Fruit fly (Drosophila melanogaster) whole organism, embryonic: ENCODE measurements around the gene CAH4.

ENCODE experiments used
- ATbp ChIP-seq: fragments of 200-800 bp; sonication (Bioruptor generic); optimal IDR thresholded peaks from 2 replicates; lab custom pipeline; 2017; ENCODE audit warnings: missing biosample characterization, mild to moderate bottlenecking, missing genetic modification characterization, missing genetic modification reagents
- Abd-B ChIP-seq: fragments of 200-800 bp; sonication (Bioruptor generic); optimal IDR thresholded peaks from 2 replicates; lab custom pipeline; 2018; ENCODE audit warnings: missing biosample characterization, mild to moderate bottlenecking, missing genetic modification characterization, moderate library complexity
- Ada2b ChIP-seq: fragments of 200-800 bp; sonication (Bioruptor generic); IDR thresholded peaks from 2 replicates; pipeline ENCODE4 v1.3.6; 2022; ENCODE audit warnings: missing biosample characterization, missing genetic modification characterization
- Atf-2 ChIP-seq: fragments of 200-800 bp; sonication (Bioruptor generic); optimal IDR thresholded peaks from 2 replicates; lab custom pipeline; 2016; ENCODE audit warnings: missing biosample characterization, missing genetic modification characterization
- CG10543 ChIP-seq: fragments of 200-800 bp; sonication (Bioruptor generic); optimal IDR thresholded peaks from 3 replicates; lab custom pipeline; 2017; ENCODE audit warnings: missing biosample characterization, mild to moderate bottlenecking, missing genetic modification characterization, moderate library complexity
- CG11085 ChIP-seq: fragments of 200-800 bp; sonication (Bioruptor generic); IDR thresholded peaks from 2 replicates; pipeline ENCODE4 v1.3.6; 2022; ENCODE audit warnings: missing biosample characterization, missing genetic modification characterization
- CG13123 ChIP-seq: fragments of 200-800 bp; sonication (Bioruptor generic); optimal IDR thresholded peaks from 2 replicates; lab custom pipeline; 2016; ENCODE audit warnings: missing biosample characterization, missing genetic modification characterization
- CG17612 ChIP-seq: fragments of 200-800 bp; sonication (Bioruptor generic); IDR thresholded peaks from 2 replicates; pipeline ENCODE4 v1.3.6; 2022; ENCODE audit warnings: missing biosample characterization, missing genetic modification characterization
- CG18619 ChIP-seq: fragments of 200-800 bp; sonication (Bioruptor generic); optimal IDR thresholded peaks from 3 replicates; lab custom pipeline; 2017; ENCODE audit warnings: missing biosample characterization, mild to moderate bottlenecking, missing genetic modification characterization
- CG18764 ChIP-seq: fragments of 200-800 bp; sonication (Bioruptor generic); optimal IDR thresholded peaks from 3 replicates; lab custom pipeline; 2016; ENCODE audit warnings: missing biosample characterization, missing genetic modification characterization
- CG2678 ChIP-seq: fragments of 200-800 bp; sonication (Bioruptor generic); optimal IDR thresholded peaks from 3 replicates; lab custom pipeline; 2019; ENCODE audit warnings: missing biosample characterization, mild to moderate bottlenecking, missing genetic modification characterization, moderate library complexity
- CG31224 ChIP-seq: fragments of 200-800 bp; sonication (Bioruptor generic); IDR thresholded peaks from 2 replicates; pipeline ENCODE4 v1.3.6; 2022; ENCODE audit warnings: missing biosample characterization, missing genetic modification characterization
- CG34422 ChIP-seq: fragments of 200-800 bp; sonication (Bioruptor generic); IDR thresholded peaks from 3 replicates; pipeline ENCODE4 v1.3.6; 2022; ENCODE audit warnings: missing biosample characterization, missing genetic modification characterization
- CG4328 ChIP-seq: fragments of 200-800 bp; sonication (Bioruptor generic); optimal IDR thresholded peaks from 3 replicates; lab custom pipeline; 2017; ENCODE audit warnings: missing biosample characterization, missing genetic modification reagents, missing genetic modification characterization
- CG9817 ChIP-seq: fragments of 200-800 bp; sonication (Bioruptor generic); optimal IDR thresholded peaks from 2 replicates; lab custom pipeline; 2018; ENCODE audit warnings: missing biosample characterization, mild to moderate bottlenecking, missing genetic modification characterization, moderate library complexity
- CG9876 ChIP-seq: fragments of 200-800 bp; sonication (Bioruptor generic); optimal IDR thresholded peaks from 2 replicates; lab custom pipeline; 2016; ENCODE audit warnings: missing biosample characterization, missing genetic modification characterization
- Eip74EF ChIP-seq, 2 experiments: fragments of 200-800 bp in 1 of 2; fragments of >200 bp in 1 of 2; sonication (Bioruptor generic) in 1 of 2; optimal IDR thresholded peaks; 2 replicates each; lab custom pipeline; 2017 to 2019; ENCODE audit warnings: missing biosample characterization in 2 of 2, missing genetic modification characterization in 2 of 2, mild to moderate bottlenecking in 1 of 2, moderate library complexity in 1 of 2
- Hmr ChIP-seq: fragments of 200-800 bp; sonication (Bioruptor generic); optimal IDR thresholded peaks from 3 replicates; lab custom pipeline; 2017; ENCODE audit warnings: mild to moderate bottlenecking, missing biosample characterization, missing genetic modification reagents, missing genetic modification characterization
- Hr3 ChIP-seq: fragments of 200-800 bp; sonication (Bioruptor generic); optimal IDR thresholded peaks from 3 replicates; lab custom pipeline; 2016; ENCODE audit warnings: missing biosample characterization, missing genetic modification characterization
- MTF-1 ChIP-seq: fragments of 200-800 bp; sonication (Bioruptor generic); optimal IDR thresholded peaks from 2 replicates; lab custom pipeline; 2018; ENCODE audit warnings: missing biosample characterization, mild to moderate bottlenecking, missing genetic modification characterization, borderline replicate concordance
- NC2β ChIP-seq: fragments of 200-800 bp; sonication (Bioruptor generic); optimal IDR thresholded peaks from 2 replicates; lab custom pipeline; 2016; ENCODE audit warnings: missing biosample characterization, missing genetic modification characterization
- Neu2 ChIP-seq: fragments of 200-800 bp; sonication (Bioruptor generic); optimal IDR thresholded peaks from 3 replicates; lab custom pipeline; 2016; ENCODE audit warnings: missing biosample characterization, missing genetic modification characterization, borderline replicate concordance
- Oaz ChIP-seq: fragments of 200-800 bp; sonication (Bioruptor generic); IDR thresholded peaks from 2 replicates; pipeline ENCODE4 v1.3.6; 2022; ENCODE audit warnings: missing biosample characterization, missing genetic modification characterization
- Oli ChIP-seq: fragments of 200-800 bp; sonication (Bioruptor generic); optimal IDR thresholded peaks from 2 replicates; lab custom pipeline; 2018; ENCODE audit warnings: missing biosample characterization, mild to moderate bottlenecking, missing genetic modification characterization, moderate library complexity
- Sox100B ChIP-seq: fragments of 200-800 bp; sonication (Bioruptor generic); optimal IDR thresholded peaks from 3 replicates; lab custom pipeline; 2018; ENCODE audit warnings: missing biosample characterization, mild to moderate bottlenecking, missing genetic modification characterization
- Spps ChIP-seq: fragments of 200-800 bp; sonication (Bioruptor generic); optimal IDR thresholded peaks from 2 replicates; lab custom pipeline; 2018; ENCODE audit warnings: missing biosample characterization, mild to moderate bottlenecking, missing genetic modification characterization
- Stat92E ChIP-seq, 3 experiments: fragments of >200 bp in 2 of 3; fragments of 200-800 bp in 1 of 3; sonication (Bioruptor generic) in 1 of 3; optimal IDR thresholded peaks; 2 replicates each; lab custom pipeline; 2017 to 2019; ENCODE audit warnings: missing biosample characterization in 3 of 3, missing genetic modification characterization in 3 of 3, mild to moderate bottlenecking in 1 of 3, moderate library complexity in 1 of 3
- aop ChIP-seq: fragments of 200-800 bp; sonication (Bioruptor generic); IDR thresholded peaks from 2 replicates; pipeline ENCODE4 v1.3.6; 2022; ENCODE audit warnings: missing biosample characterization, missing genetic modification characterization
- ap ChIP-seq: fragments of 200-800 bp; sonication (Bioruptor generic); IDR thresholded peaks from 2 replicates; pipeline ENCODE4 v1.3.6; 2022; ENCODE audit warnings: missing biosample characterization, missing genetic modification characterization
- ase ChIP-seq: fragments of 200-800 bp; sonication (Bioruptor generic); IDR thresholded peaks from 3 replicates; pipeline ENCODE4 v1.3.6; 2022; ENCODE audit warnings: missing biosample characterization, missing genetic modification characterization
- ato ChIP-seq: fragments of 200-800 bp; sonication (Bioruptor generic); IDR thresholded peaks from 2 replicates; pipeline ENCODE4 v1.3.6; 2022; ENCODE audit warnings: missing biosample characterization, missing genetic modification characterization; ENCODE audit not compliant: partially characterized antibody
- bbx ChIP-seq: fragments of 200-800 bp; sonication (Bioruptor generic); IDR thresholded peaks from 2 replicates; pipeline ENCODE4 v1.3.6; 2022; ENCODE audit warnings: missing biosample characterization, missing genetic modification characterization; ENCODE audit not compliant: partially characterized antibody
- bigmax ChIP-seq: fragments of 200-800 bp; sonication (Bioruptor generic); optimal IDR thresholded peaks from 2 replicates; lab custom pipeline; 2018; ENCODE audit warnings: missing biosample characterization, mild to moderate bottlenecking, missing genetic modification characterization
- bowl ChIP-seq: fragments of 200-800 bp; sonication (Bioruptor generic); IDR thresholded peaks from 2 replicates; pipeline ENCODE4 v1.3.6; 2022; ENCODE audit warnings: missing biosample characterization, missing genetic modification characterization
- cg ChIP-seq: fragments of 200-800 bp; sonication (Bioruptor generic); optimal IDR thresholded peaks from 3 replicates; lab custom pipeline; 2019; ENCODE audit warnings: missing biosample characterization, mild to moderate bottlenecking, missing genetic modification characterization, moderate library complexity
- crc ChIP-seq: fragments of 200-800 bp; sonication (Bioruptor generic); optimal IDR thresholded peaks from 2 replicates; lab custom pipeline; 2016; ENCODE audit warnings: missing biosample characterization, missing genetic modification characterization
- croc ChIP-seq: fragments of 200-800 bp; sonication (Bioruptor generic); conservative IDR thresholded peaks from 3 replicates; pipeline ENCODE4 v1.3.6; 2022; ENCODE audit warnings: missing biosample characterization, missing genetic modification characterization
- emc ChIP-seq: fragments of 200-800 bp; sonication (Bioruptor generic); optimal IDR thresholded peaks from 2 replicates; lab custom pipeline; 2016; ENCODE audit warnings: missing biosample characterization, missing genetic modification characterization
- hb ChIP-seq: fragments of 200-800 bp; sonication (Bioruptor generic); IDR thresholded peaks from 3 replicates; pipeline ENCODE4 v1.3.6; 2022; ENCODE audit warnings: missing biosample characterization, missing genetic modification characterization; ENCODE audit not compliant: partially characterized antibody
- klu ChIP-seq: fragments of 200-800 bp; sonication (Bioruptor generic); IDR thresholded peaks from 2 replicates; pipeline ENCODE4 v1.3.6; 2022; ENCODE audit warnings: missing biosample characterization, missing genetic modification characterization
- lov ChIP-seq, 2 experiments: fragments of 200-800 bp in 1 of 2; fragments of >200 bp in 1 of 2; sonication (Bioruptor generic) in 1 of 2; IDR thresholded peaks in 1 of 2; optimal IDR thresholded peaks in 1 of 2; 2 replicates in 1 of 2; 3 replicates in 1 of 2; pipeline versions ENCODE4 v1.3.6 to Lab custom; 2017 to 2022; ENCODE audit warnings: missing biosample characterization in 1 of 2, missing genetic modification characterization in 1 of 2
- onecut ChIP-seq: fragments of 200-800 bp; sonication (Bioruptor generic); IDR thresholded peaks from 2 replicates; pipeline ENCODE4 v1.3.6; 2022; ENCODE audit warnings: missing biosample characterization, missing genetic modification characterization
- pan ChIP-seq, 4 experiments: fragments of >200 bp in 3 of 4; fragments of 200-800 bp in 1 of 4; sonication (Bioruptor generic) in 1 of 4; optimal IDR thresholded peaks in 3 of 4; IDR thresholded peaks in 1 of 4; 2 replicates each; pipeline versions ENCODE4 v1.3.6 to Lab custom; 2017 to 2022; ENCODE audit warnings: missing biosample characterization in 2 of 4, missing genetic modification characterization in 2 of 4, mixed read lengths in 1 of 4
- stwl ChIP-seq: fragments of 200-800 bp; sonication (Bioruptor generic); optimal IDR thresholded peaks from 3 replicates; lab custom pipeline; 2018; ENCODE audit warnings: missing biosample characterization, mild to moderate bottlenecking, missing genetic modification characterization, moderate library complexity
- vnd ChIP-seq: fragments of 200-800 bp; sonication (Bioruptor generic); IDR thresholded peaks from 3 replicates; pipeline ENCODE4 v1.3.6; 2022; ENCODE audit warnings: missing biosample characterization, missing genetic modification characterization; ENCODE audit not compliant: partially characterized antibody
- wek ChIP-seq: fragments of 200-800 bp; sonication (Bioruptor generic); optimal IDR thresholded peaks from 3 replicates; lab custom pipeline; 2018; ENCODE audit warnings: missing biosample characterization, mild to moderate bottlenecking, missing genetic modification characterization, moderate library complexity
- zf30C ChIP-seq: fragments of 200-800 bp; sonication (Bioruptor generic); optimal IDR thresholded peaks from 3 replicates; lab custom pipeline; 2018; ENCODE audit warnings: missing biosample characterization, mild to moderate bottlenecking, missing genetic modification characterization

Gene CAH4

dm6 chr3R:24893320-24893955, 36.1 kb upstream of the CAH4 start (continued):
- TF ChIP-seq pan (optimal IDR thresholded peaks at IDR 0.05; lab: Kevin White, UChicago) (no peak), pan (GFP tag; optimal IDR thresholded peaks at IDR 0.05 in 1 of 2, IDR thresholded peaks at IDR 0.05 in 1 of 2) (peak in 1 of 2 experiments; percentile 69), Oaz (no peak), stwl (tag; lab: Kevin White, UChicago) (no peak), CG2678 (tag; lab: Kevin White, UChicago) (peak; percentile 93), crc (no peak), Eip74EF (GFP tag; optimal IDR thresholded peaks at IDR 0.05; lab: Kevin White, UChicago) (peak in 1 of 2 experiments; percentile 86), CG9817 (peak; percentile 54), NC2β (GFP tag; lab: Kevin White, UChicago) (no peak), ato (GFP tag; lab: Robert Waterston, UW) (0 out of 2 replicates have a peak, but pooled peaks have one; percentile 13), CG31224 (GFP tag; lab: Robert Waterston, UW) (peak; percentile 37; the same call in 1 of the 2 replicates), onecut (GFP tag; lab: Robert Waterston, UW) (peak; percentile 44), Stat92E (GFP tag; optimal IDR thresholded peaks at IDR 0.05; lab: Kevin White, UChicago) (peak in 1 of 3 experiments; percentile 38), Oli (peak; percentile 78), CG34422 (GFP tag; lab: Robert Waterston, UW) (peak; percentile 55; the same call in 1 of the 3 replicates), Spps (tag; lab: Kevin White, UChicago) (peak; percentile 75), ATbp (GFP tag; lab: Kevin White, UChicago) (peak; percentile 52), CG13123 (GFP tag; lab: Kevin White, UChicago) (no peak), hb (GFP tag; lab: Robert Waterston, UW) (no peak), Sox100B (GFP tag; lab: Kevin White, UChicago) (peak; percentile 93), CG11085 (GFP tag; lab: Robert Waterston, UW) (0 out of 2 replicates have a peak, but pooled peaks have one; percentile 13), CG9876 (GFP tag; lab: Kevin White, UChicago) (no peak), croc (peak; percentile 74), CG18764 (GFP tag; lab: Kevin White, UChicago) (peak; percentile 59), cg (GFP tag; lab: Kevin White, UChicago) (no peak), ase (GFP tag; lab: Robert Waterston, UW) (0 out of 3 replicates have a peak, but pooled peaks have one; percentile 44), zf30C (peak; percentile 85), CG4328 (GFP tag; lab: Kevin White, UChicago) (peak; percentile 68), Hr3 (peak; percentile 72), CG17612 (GFP tag; lab: Robert Waterston, UW) (no peak), bowl (GFP tag; lab: Robert Waterston, UW) (0 out of 2 replicates have a peak, but pooled peaks have one; percentile 14), ap (GFP tag; lab: Robert Waterston, UW) (peak; percentile 60; the same call in 1 of the 2 replicates), lov (optimal IDR thresholded peaks at IDR 0.05; lab: Kevin White, UChicago) (no peak), lov (GFP tag; IDR thresholded peaks at IDR 0.05; lab: Robert Waterston, UW) (no peak), Ada2b (GFP tag; lab: Robert Waterston, UW) (peak; percentile 61), emc (GFP tag; lab: Kevin White, UChicago) (no peak), klu (GFP tag; lab: Robert Waterston, UW) (peak; percentile 60; the same call in 1 of the 2 replicates), CG18619 (peak; percentile 67), bbx (no peak), Atf-2 (GFP tag; lab: Kevin White, UChicago) (no peak), vnd (GFP tag; lab: Robert Waterston, UW) (no peak), Hmr (GFP tag; lab: Kevin White, UChicago) (peak; percentile 66), CG10543 (GFP tag; lab: Kevin White, UChicago) (no peak), MTF-1 (GFP tag; lab: Kevin White, UChicago) (peak; percentile 40), aop (GFP tag; lab: Robert Waterston, UW) (no peak), Neu2 (GFP tag; lab: Kevin White, UChicago) (no peak), wek (GFP tag; lab: Kevin White, UChicago) (no peak), Abd-B (peak; percentile 83), bigmax (GFP tag; lab: Kevin White, UChicago) (no peak)
